Fruit fly (Drosophila melanogaster) ovary, adult (tissue): ENCODE results near the gene Ncoa6.

Experiments
- CG17801 ChIP-seq: fragments of 200-800 bp; optimal IDR thresholded peaks from 2 replicates; lab custom pipeline; 2019; ENCODE audit warnings: missing biosample characterization, mild to moderate bottlenecking, missing genetic modification characterization, moderate library complexity; ENCODE audit not compliant: partially characterized antibody

The Ncoa6 gene

DNA sequence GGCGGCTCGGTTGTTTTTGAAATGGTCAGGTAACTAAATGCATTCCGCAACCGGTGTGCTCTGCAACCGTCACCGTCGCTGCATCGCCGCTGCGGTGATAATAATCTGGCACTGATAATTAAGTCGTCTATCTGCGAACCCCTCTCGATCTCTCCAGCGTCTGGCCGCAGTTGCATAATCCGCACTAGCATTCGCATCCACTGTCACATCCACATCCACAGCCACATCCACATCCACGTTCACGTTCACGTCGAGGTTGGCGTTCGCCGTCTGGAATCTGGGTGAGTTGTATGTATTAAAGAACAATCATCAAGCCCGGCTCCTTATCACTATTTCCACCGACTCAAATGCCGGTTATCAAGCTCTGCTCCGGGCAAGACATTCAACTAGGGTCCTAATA, 6.1 kb upstream of the Ncoa6 start:
- TF ChIP-seq CG17801 (GFP tag; lab: Kevin White, UChicago), result no peak

DNA sequence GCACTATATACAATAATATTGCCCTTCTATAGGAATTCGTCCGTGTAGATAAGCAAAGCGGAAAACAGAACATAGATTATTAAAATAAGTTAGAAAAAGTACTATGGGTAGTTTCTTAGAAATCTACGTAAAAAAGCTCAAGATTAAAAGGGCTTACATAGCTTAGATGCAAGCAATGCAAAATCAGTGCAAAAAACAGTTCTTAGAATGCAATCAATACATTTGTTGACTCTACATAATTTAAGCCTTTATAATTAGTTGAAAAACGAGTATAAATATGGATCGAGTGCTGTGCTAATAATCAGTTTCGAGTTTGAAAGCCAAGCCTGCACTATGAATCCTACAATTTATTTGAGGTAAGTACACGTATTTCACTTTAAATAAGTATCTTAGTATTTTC, 3.1 kb upstream of the Ncoa6 start, which contains the start of gene TotM:
TSS of gene TotM (plus strand) at position 301 of the 400 bp plus-strand sequence.
- TF ChIP-seq CG17801 (GFP tag; lab: Kevin White, UChicago), result no peak

- no peak for TF ChIP-seq CG17801 (GFP tag; lab: Kevin White, UChicago)
These were observed 2.5 kb upstream of the Ncoa6 start, which contains the start of gene CG14022 for dm6 chr2L:5328829-5329499. Gene CG14022 (minus strand): TSS chr2L:5328879.

DNA sequence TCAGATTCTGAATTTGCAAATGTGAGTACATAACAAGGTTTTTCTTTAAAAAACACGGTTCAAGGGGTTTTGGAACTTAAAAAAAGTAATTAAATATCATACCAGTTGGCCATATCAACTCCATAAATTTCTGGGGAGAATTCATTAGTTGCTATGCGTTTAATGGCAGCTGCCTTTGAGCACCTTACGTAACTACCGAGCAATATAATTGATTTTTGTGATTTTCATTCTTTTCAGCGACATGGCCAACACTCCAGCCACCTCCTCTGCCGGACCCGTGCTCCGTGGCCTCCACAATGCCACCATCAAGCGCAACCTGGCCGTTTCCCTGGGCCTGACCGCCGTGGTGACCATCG, 761 bp upstream of the Ncoa6 start:
- no peak for TF ChIP-seq CG17801 (GFP tag; lab: Kevin White, UChicago)

DNA sequence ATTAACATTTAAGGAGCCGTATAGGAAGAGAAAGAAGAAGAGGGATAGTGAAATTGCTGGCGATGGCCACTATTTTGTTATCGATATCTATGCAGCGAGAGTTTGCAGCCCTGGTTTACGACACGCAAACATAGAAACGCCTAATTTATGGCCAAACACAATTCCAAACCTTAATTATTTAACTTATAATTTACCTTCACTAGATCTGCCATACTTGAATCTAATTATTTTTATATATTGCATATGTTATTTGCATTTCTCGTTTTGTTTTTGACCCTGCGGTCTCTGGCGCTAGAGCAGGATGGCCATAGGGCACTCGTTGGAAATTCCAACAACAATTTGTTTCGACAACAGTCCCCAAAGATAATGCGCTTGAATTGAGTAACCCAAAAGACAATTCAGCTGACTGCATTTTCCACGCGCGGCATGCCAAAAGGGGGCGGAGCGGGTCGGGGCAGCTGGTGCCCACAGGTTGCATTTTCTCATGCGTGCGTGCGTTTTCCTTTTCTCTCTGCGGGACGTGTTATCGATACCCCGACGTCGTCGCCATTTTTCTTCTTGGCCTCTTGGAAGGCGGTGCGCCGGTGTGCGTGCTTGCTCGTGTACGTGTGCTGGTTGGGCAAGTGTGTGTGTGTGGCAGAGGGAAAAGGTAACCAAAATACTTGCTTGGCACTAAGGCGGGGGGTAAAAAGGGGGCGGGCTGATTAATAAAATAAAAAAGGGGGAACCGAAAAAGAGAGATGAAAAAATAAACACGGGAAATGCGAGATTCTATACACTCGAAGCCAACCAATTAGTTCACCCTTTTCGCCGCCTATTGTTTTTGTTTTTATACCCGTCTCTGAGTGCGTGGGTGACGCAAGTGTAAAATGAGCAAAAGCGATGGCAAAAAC, 1.3 kb downstream of the Ncoa6 start:
- TF ChIP-seq CG17801 (GFP tag; lab: Kevin White, UChicago), result peak; percentile 88

dm6 chr2L:5321014-5321413, 5.5 kb downstream of the Ncoa6 start:
- TF ChIP-seq CG17801 (GFP tag; lab: Kevin White, UChicago), result no peak

DNA sequence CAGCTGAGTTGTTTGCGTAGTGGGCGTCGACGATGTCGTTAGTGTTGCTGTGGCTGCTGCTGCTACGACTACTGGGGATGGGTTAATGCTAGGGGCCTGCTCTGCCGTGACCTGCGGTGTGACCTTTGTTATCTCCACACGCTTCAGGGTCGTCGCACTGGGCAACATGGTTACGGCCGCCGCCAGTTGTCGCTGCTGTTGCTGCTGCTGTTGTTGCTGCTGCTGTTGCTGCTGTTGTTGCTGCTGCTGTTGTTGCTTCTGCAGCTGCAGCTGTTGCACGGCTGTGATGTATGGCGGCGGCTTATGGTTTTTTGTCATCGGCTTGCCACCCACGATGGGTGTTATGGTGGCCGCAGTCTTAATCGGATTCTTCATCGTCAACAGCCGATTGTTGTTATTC, 6.4 kb downstream of the Ncoa6 start:
- TF ChIP-seq CG17801 (GFP tag; lab: Kevin White, UChicago), result no peak

- TF ChIP-seq CG17801 (GFP tag; lab: Kevin White, UChicago), result no peak
These were observed 11.8 kb downstream of the Ncoa6 start, which contains the start of gene CG14024 for dm6 chr2L:5314630-5315159. Gene CG14024 (minus strand): TSS chr2L:5314895.

dm6 chr2L:5309369-5309768, 17.1 kb downstream of the Ncoa6 start:
- TF ChIP-seq CG17801 (GFP tag; lab: Kevin White, UChicago), result no peak

dm6 chr2L:5306373-5306997, 20.0 kb downstream of the Ncoa6 start:
- no peak for TF ChIP-seq CG17801 (GFP tag; lab: Kevin White, UChicago)

- peak; percentile 46 for TF ChIP-seq CG17801 (GFP tag; lab: Kevin White, UChicago)
These were observed 21.1 kb downstream of the Ncoa6 start for dm6 chr2L:5305240-5305875.

dm6 chr2L:5304367-5304766, 22.1 kb downstream of the Ncoa6 start:
- no peak for TF ChIP-seq CG17801 (GFP tag; lab: Kevin White, UChicago)

dm6 chr2L:5303044-5303904, 23.2 kb downstream of the Ncoa6 start:
- peak; percentile 68 for TF ChIP-seq CG17801 (GFP tag; lab: Kevin White, UChicago)

- no peak for TF ChIP-seq CG17801 (GFP tag; lab: Kevin White, UChicago)
These were observed 23.8 kb downstream of the Ncoa6 start for dm6 chr2L:5302692-5303043.
